Worm (Caenorhabditis elegans) whole organism, L2 larva: ENCODE measurements around the gene tag-290.
A peak's percentile ranks its signal among the peaks of the same experiment; 100 is the strongest.

Experiments used
- C34F6.9 ChIP-seq: fragments of 150-350 bp; optimal IDR thresholded peaks from 2 replicates; lab custom pipeline; 2014; ENCODE audit warnings: missing biosample characterization, missing genetic modification characterization
- F13H6.1 ChIP-seq: sonication (generic microtip); optimal IDR thresholded peaks from 2 replicates; lab custom pipeline; 2016; ENCODE audit warnings: missing genetic modification characterization, missing compliant biosample characterization
- Y55F3AM.14 ChIP-seq: fragments of 200-800 bp; sonication (Bioruptor generic); optimal IDR thresholded peaks from 2 replicates; lab custom pipeline; 2018; ENCODE audit warnings: mild to moderate bottlenecking, missing genetic modification characterization, missing compliant biosample characterization
- ZK546.5 ChIP-seq: sonication (generic microtip); optimal IDR thresholded peaks from 2 replicates; lab custom pipeline; 2017; ENCODE audit warnings: missing biosample characterization, missing genetic modification characterization
- alr-1 ChIP-seq: fragments of 150-350 bp; optimal IDR thresholded peaks from 2 replicates; lab custom pipeline; 2014; ENCODE audit warnings: missing biosample characterization, missing genetic modification characterization
- aly-2 ChIP-seq: fragments of 150-350 bp; optimal IDR thresholded peaks from 2 replicates; lab custom pipeline; 2014; ENCODE audit warnings: missing biosample characterization, missing genetic modification characterization
- ama-1 ChIP-seq: fragments of 150-350 bp; optimal IDR thresholded peaks from 2 replicates; lab custom pipeline; 2018; ENCODE audit warnings: inconsistent platforms
- ceh-16 ChIP-seq: fragments of 150-350 bp; optimal IDR thresholded peaks from 2 replicates; lab custom pipeline; 2014; ENCODE audit warnings: missing biosample characterization, missing genetic modification characterization
- crh-2 ChIP-seq: sonication (generic microtip); optimal IDR thresholded peaks from 2 replicates; lab custom pipeline; 2017; ENCODE audit warnings: missing biosample characterization, missing genetic modification characterization
- dmd-4 ChIP-seq: sonication (generic microtip); optimal IDR thresholded peaks from 2 replicates; lab custom pipeline; 2017; ENCODE audit warnings: missing biosample characterization, missing genetic modification characterization
- egl-27 ChIP-seq: sonication (generic microtip); optimal IDR thresholded peaks from 3 replicates; lab custom pipeline; 2017; ENCODE audit warnings: missing biosample characterization, missing genetic modification reagents, missing genetic modification characterization
- elt-3 ChIP-seq: sonication (generic microtip); optimal IDR thresholded peaks from 2 replicates; lab custom pipeline; 2017; ENCODE audit warnings: missing biosample characterization, missing genetic modification characterization
- fos-1 ChIP-seq: fragments of 150-350 bp; optimal IDR thresholded peaks from 2 replicates; lab custom pipeline; 2014; ENCODE audit warnings: missing biosample characterization, missing genetic modification characterization
- gmeb-1 ChIP-seq: fragments of 150-350 bp; optimal IDR thresholded peaks from 2 replicates; lab custom pipeline; 2014; ENCODE audit warnings: missing biosample characterization, missing genetic modification characterization
- lin-11 ChIP-seq: fragments of 150-350 bp; sonication (generic microtip); optimal IDR thresholded peaks from 2 replicates; lab custom pipeline; 2014; ENCODE audit warnings: missing biosample characterization, missing genetic modification characterization, inconsistent platforms, mixed read lengths
- lin-13 ChIP-seq: fragments of 150-350 bp; optimal IDR thresholded peaks from 2 replicates; lab custom pipeline; 2014; ENCODE audit warnings: missing biosample characterization, missing genetic modification reagents, missing genetic modification characterization
- lin-39 ChIP-seq: fragments of 150-350 bp; optimal IDR thresholded peaks from 2 replicates; lab custom pipeline; 2014; ENCODE audit warnings: missing biosample characterization, missing genetic modification reagents, missing genetic modification characterization
- mdl-1 ChIP-seq, 2 experiments: fragments of 150-350 bp in 1 of 2; sonication (generic microtip) in 1 of 2; optimal IDR thresholded peaks; 2 replicates each; lab custom pipeline; 2017; ENCODE audit warnings: missing biosample characterization in 2 of 2, missing genetic modification characterization in 2 of 2
- nhr-129 ChIP-seq: fragments of 150-350 bp; optimal IDR thresholded peaks from 2 replicates; lab custom pipeline; 2014; ENCODE audit warnings: missing biosample characterization, missing genetic modification characterization
- nhr-21 ChIP-seq: fragments of 150-350 bp; optimal IDR thresholded peaks from 2 replicates; lab custom pipeline; 2014; ENCODE audit warnings: missing biosample characterization, missing genetic modification characterization
- nhr-23 ChIP-seq: fragments of 150-350 bp; optimal IDR thresholded peaks from 2 replicates; lab custom pipeline; 2014; ENCODE audit warnings: missing biosample characterization, missing genetic modification reagents, missing genetic modification characterization
- nhr-237 ChIP-seq: fragments of 150-350 bp; optimal IDR thresholded peaks from 2 replicates; lab custom pipeline; 2014; ENCODE audit warnings: missing biosample characterization, missing genetic modification characterization
- peb-1 ChIP-seq: fragments of 150-350 bp; optimal IDR thresholded peaks from 2 replicates; lab custom pipeline; 2014; ENCODE audit warnings: missing biosample characterization, missing genetic modification characterization
- sem-4 ChIP-seq: fragments of 150-350 bp; optimal IDR thresholded peaks from 2 replicates; lab custom pipeline; 2014; ENCODE audit warnings: missing biosample characterization, missing genetic modification reagents, missing genetic modification characterization
- sma-3 ChIP-seq: sonication (generic microtip); optimal IDR thresholded peaks from 2 replicates; lab custom pipeline; 2016; ENCODE audit warnings: missing genetic modification reagents, missing genetic modification characterization, missing compliant biosample characterization
- sma-9 ChIP-seq, 2 experiments: fragments of 150-350 bp in 1 of 2; sonication (generic microtip) in 1 of 2; optimal IDR thresholded peaks; 2 replicates each; lab custom pipeline; 2014 to 2016; ENCODE audit warnings: missing genetic modification characterization in 2 of 2, mild to moderate bottlenecking in 1 of 2, missing biosample characterization in 1 of 2, missing compliant biosample characterization in 1 of 2, missing genetic modification reagents in 1 of 2, moderate library complexity in 1 of 2
- snpc-4 ChIP-seq: fragments of 150-350 bp; optimal IDR thresholded peaks from 2 replicates; lab custom pipeline; 2014; ENCODE audit warnings: missing biosample characterization, missing genetic modification characterization
- unc-39 ChIP-seq: fragments of 150-350 bp; optimal IDR thresholded peaks from 2 replicates; lab custom pipeline; 2014; ENCODE audit warnings: missing biosample characterization, missing genetic modification characterization
- unc-55 ChIP-seq: fragments of 150-350 bp; sonication (generic microtip); optimal IDR thresholded peaks from 3 replicates; lab custom pipeline; 2014; ENCODE audit warnings: missing biosample characterization, missing genetic modification reagents, missing genetic modification characterization
- unc-62 ChIP-seq: fragments of 150-350 bp; optimal IDR thresholded peaks from 2 replicates; lab custom pipeline; 2014; ENCODE audit warnings: missing biosample characterization, missing genetic modification reagents, missing genetic modification characterization
- zag-1 ChIP-seq: fragments of 150-350 bp; optimal IDR thresholded peaks from 2 replicates; lab custom pipeline; 2014; ENCODE audit warnings: missing biosample characterization, missing genetic modification characterization
- ztf-1 ChIP-seq: fragments of 200-800 bp; sonication (Bioruptor generic); conservative IDR thresholded peaks from 2 replicates; pipeline ENCODE4 v1.3.6; 2022; ENCODE audit warnings: missing genetic modification characterization, missing compliant biosample characterization

The tag-290 gene

DNA sequence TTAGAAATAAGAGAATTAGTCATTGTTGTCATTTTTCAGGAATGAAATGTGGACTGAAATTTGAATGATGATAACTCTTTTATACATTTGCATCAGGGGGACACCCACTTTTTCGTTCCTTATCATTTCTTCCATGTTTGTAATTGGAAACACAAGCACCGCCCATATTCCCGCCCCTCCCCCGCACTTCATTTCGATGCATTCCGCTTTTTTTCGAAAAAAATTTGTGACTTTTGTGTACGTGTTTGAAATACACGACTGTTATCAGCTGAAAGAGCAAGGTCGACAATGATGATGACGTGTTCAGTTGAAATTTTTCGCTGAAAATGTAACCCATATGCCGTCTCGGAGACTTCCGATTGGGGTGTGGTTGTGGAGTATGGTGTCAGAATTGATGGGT lies 37.6 kb downstream of the tag-290 start, which contains the start of gene zip-10:
Gene zip-10 (minus strand): TSS at position 43 of the 400 bp plus-strand sequence.
- TF ChIP-seq lin-11 (tag; lab: Kevin White, UChicago), result no peak
- peak; percentile 82 for TF ChIP-seq sma-9 (GFP tag; optimal IDR thresholded peaks at IDR 0.05; lab: Kevin White, UChicago)
- TF ChIP-seq sma-9 (tag; optimal IDR thresholded peaks at IDR 0.05; lab: Kevin White, UChicago), result no peak
- TF ChIP-seq crh-2 (tag; lab: Kevin White, UChicago), result peak; percentile 48
- peak; percentile 27 for TF ChIP-seq sma-3 (GFP tag; lab: Kevin White, UChicago)
- peak; percentile 6 for TF ChIP-seq gmeb-1 (tag; lab: Kevin White, UChicago)
- no peak for TF ChIP-seq lin-39 (tag; lab: Kevin White, UChicago)
- peak; percentile 50 for TF ChIP-seq F13H6.1 (tag; lab: Kevin White, UChicago)
- TF ChIP-seq fos-1 (tag; lab: Kevin White, UChicago), result peak; percentile 79

DNA sequence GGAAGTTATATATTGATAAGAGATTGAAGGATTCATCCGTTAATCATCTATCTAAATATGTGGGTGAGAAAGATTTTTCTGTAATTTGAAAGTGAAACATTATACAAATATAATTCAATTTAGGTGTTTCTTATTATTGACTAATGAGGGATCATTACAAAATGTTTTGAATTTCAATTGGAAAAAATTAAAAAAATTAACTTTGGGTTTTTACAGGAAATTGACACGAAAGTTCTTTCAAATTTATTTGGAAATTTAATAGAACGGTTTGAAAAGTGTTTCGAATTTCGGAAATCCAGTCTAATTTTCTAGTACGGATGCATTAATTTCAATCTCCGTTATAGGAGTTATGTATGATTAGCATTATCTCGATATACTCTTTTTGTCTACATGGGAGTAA lies 40.0 kb downstream of the tag-290 start:
- no peak for TF ChIP-seq unc-62 (GFP tag; lab: Kevin White, UChicago)
- TF ChIP-seq gmeb-1 (tag; lab: Kevin White, UChicago), result no peak
- no peak for TF ChIP-seq aly-2 (tag; lab: Kevin White, UChicago)
- TF ChIP-seq ztf-1 (GFP tag; lab: Robert Waterston, UW), result no peak
- TF ChIP-seq egl-27 (tag; lab: Kevin White, UChicago), result no peak
- TF ChIP-seq sma-9 (GFP tag; optimal IDR thresholded peaks at IDR 0.05; lab: Kevin White, UChicago), result no peak
- no peak for TF ChIP-seq sma-9 (tag; optimal IDR thresholded peaks at IDR 0.05; lab: Kevin White, UChicago)
- no peak for TF ChIP-seq C34F6.9 (tag; lab: Kevin White, UChicago)
- TF ChIP-seq unc-55, result no peak
- no peak for TF ChIP-seq nhr-237 (tag; lab: Kevin White, UChicago)
- no peak for TF ChIP-seq lin-11 (tag; lab: Kevin White, UChicago)
- no peak for TF ChIP-seq nhr-129 (tag; lab: Kevin White, UChicago)
- no peak for TF ChIP-seq sma-3 (GFP tag; lab: Kevin White, UChicago)
- no peak for TF ChIP-seq crh-2 (tag; lab: Kevin White, UChicago)
- no peak for TF ChIP-seq alr-1 (tag; lab: Kevin White, UChicago)
- TF ChIP-seq ZK546.5, result no peak
- no peak for TF ChIP-seq zag-1 (tag; lab: Kevin White, UChicago)
- no peak for TF ChIP-seq sem-4

DNA sequence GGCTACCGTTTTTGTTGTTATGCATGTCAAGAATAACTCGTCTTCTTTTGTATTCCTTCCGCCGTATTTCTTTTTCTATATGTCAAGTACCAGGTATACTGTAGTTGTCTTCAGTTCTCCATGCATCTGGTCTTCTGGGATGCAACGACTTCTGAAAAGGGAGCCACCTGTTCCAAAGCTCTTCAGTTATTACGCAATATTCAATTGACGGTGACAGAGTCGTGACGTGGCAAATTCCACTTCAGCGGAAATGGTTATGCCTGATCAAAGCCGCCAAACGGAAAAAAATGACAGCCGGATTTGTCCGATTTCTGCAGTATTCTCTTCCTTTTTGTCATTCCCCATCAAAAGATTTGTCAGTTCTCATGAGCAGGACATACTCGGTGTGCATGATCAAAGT lies 43.4 kb downstream of the tag-290 start:
- TF ChIP-seq lin-39 (tag; lab: Kevin White, UChicago) (no peak), Y55F3AM.14 (GFP tag; lab: Kevin White, UChicago) (no peak), elt-3 (tag; lab: Kevin White, UChicago) (no peak), nhr-21 (tag; lab: Kevin White, UChicago) (no peak), unc-39 (no peak), ztf-1 (GFP tag; lab: Robert Waterston, UW) (no peak), dmd-4 (no peak), fos-1 (tag; lab: Kevin White, UChicago) (no peak), C34F6.9 (tag; lab: Kevin White, UChicago) (no peak), ama-1 (lab: Kevin White, UChicago) (no peak), peb-1 (no peak), nhr-23 (no peak), aly-2 (tag; lab: Kevin White, UChicago) (no peak), unc-62 (GFP tag; lab: Kevin White, UChicago) (no peak)
- TF ChIP-seq, all 48 proteins: peak for 0

DNA sequence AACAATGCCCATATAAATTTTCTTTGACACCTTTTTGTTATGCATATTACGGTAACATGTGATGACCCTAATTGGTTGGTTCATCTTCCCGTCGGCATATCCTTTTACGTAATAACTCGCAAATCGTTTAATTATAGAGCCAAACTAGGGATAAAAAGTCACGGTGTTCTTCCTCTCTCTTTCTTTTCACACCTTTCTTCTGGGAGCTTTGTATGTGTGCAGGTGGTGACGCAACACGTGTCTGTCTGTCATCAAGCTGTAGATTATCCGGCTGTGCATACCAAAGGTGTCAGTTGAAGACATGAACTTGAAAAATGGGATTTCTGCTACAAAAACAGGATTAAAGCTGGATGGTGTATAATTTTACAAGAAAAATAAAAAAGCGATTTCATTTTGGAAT lies 47.5 kb downstream of the tag-290 start:
- TF ChIP-seq alr-1 (tag; lab: Kevin White, UChicago) (no peak), fos-1 (tag; lab: Kevin White, UChicago) (no peak), lin-11 (tag; lab: Kevin White, UChicago) (no peak), mdl-1 (tag; optimal IDR thresholded peaks at IDR 0.05; lab: Kevin White, UChicago) (no peak), snpc-4 (tag; lab: Kevin White, UChicago) (no peak), nhr-237 (tag; lab: Kevin White, UChicago) (no peak), unc-55 (no peak), dmd-4 (no peak), F13H6.1 (tag; lab: Kevin White, UChicago) (no peak), ceh-16 (tag; lab: Kevin White, UChicago) (no peak), ama-1 (lab: Kevin White, UChicago) (no peak), lin-13 (GFP tag; lab: Kevin White, UChicago) (no peak), ztf-1 (GFP tag; lab: Robert Waterston, UW) (no peak), C34F6.9 (tag; lab: Kevin White, UChicago) (no peak), nhr-23 (no peak)
